Fruit fly (Drosophila melanogaster): ENCODE results near the gene CG13068.
A peak's percentile ranks its signal among the peaks of the same experiment; 100 is the strongest.

dm6 chr3L:16231857-16232256, 37.3 kb upstream of the CG13068 start, which contains the start of the genes PDCD-5 and MED10:
- TF ChIP-seq dimm (GFP tag; IDR thresholded peaks at IDR 0.05) (no peak), Atf6 (GFP tag; IDR thresholded peaks at IDR 0.05) (no peak), Fer2 (tag; optimal IDR thresholded peaks at IDR 0.05) (no peak), ftz-f1 (GFP tag; optimal IDR thresholded peaks at IDR 0.05) (peak; percentile 47), scrt (GFP tag; optimal IDR thresholded peaks at IDR 0.05) (no peak), Rx (GFP tag; IDR thresholded peaks at IDR 0.05) (no peak), Myb (GFP tag; optimal IDR thresholded peaks at IDR 0.05) (peak; percentile 33), bowl (GFP tag; IDR thresholded peaks at IDR 0.05) (no peak)
